Fruit fly (Drosophila melanogaster) whole organism, prepupa: ENCODE data around the gene Acbp6.

ENCODE experiments used
- Blimp-1 ChIP-seq: fragments of 200-800 bp; sonication (Bioruptor generic); optimal IDR thresholded peaks from 3 replicates; lab custom pipeline; 2017; ENCODE audit warnings: missing biosample characterization, missing genetic modification characterization, mild to moderate bottlenecking, moderate library complexity, missing genetic modification reagents
- CG11294 ChIP-seq: fragments of 200-800 bp; sonication (Bioruptor generic); IDR thresholded peaks from 2 replicates; pipeline ENCODE4 v1.3.6; 2022; ENCODE audit warnings: missing biosample characterization, missing genetic modification characterization
- CG11902 ChIP-seq: fragments of 200-800 bp; sonication (Bioruptor generic); optimal IDR thresholded peaks from 3 replicates; lab custom pipeline; 2016; ENCODE audit warnings: missing biosample characterization, missing genetic modification characterization
- CG15336 ChIP-seq: fragments of 200-800 bp; sonication (Bioruptor generic); IDR thresholded peaks from 2 replicates; pipeline ENCODE4 v1.3.6; 2022; ENCODE audit warnings: missing biosample characterization, missing genetic modification characterization
- CG1621 ChIP-seq: fragments of 200-800 bp; sonication (Bioruptor generic); optimal IDR thresholded peaks from 3 replicates; lab custom pipeline; 2018; ENCODE audit warnings: missing biosample characterization, mild to moderate bottlenecking, missing genetic modification characterization
- CG16779 ChIP-seq: fragments of 200-800 bp; sonication (Bioruptor generic); optimal IDR thresholded peaks from 3 replicates; lab custom pipeline; 2017; ENCODE audit warnings: missing biosample characterization, mild to moderate bottlenecking, missing genetic modification characterization
- CG31627 ChIP-seq: fragments of 200-800 bp; sonication (Bioruptor generic); optimal IDR thresholded peaks from 3 replicates; lab custom pipeline; 2016; ENCODE audit warnings: missing biosample characterization, missing genetic modification characterization
- CG4318 ChIP-seq: fragments of 200-800 bp; sonication (Bioruptor generic); optimal IDR thresholded peaks from 3 replicates; lab custom pipeline; 2017; ENCODE audit warnings: missing biosample characterization, mild to moderate bottlenecking, missing genetic modification characterization
- CG6163 ChIP-seq: fragments of 200-800 bp; sonication (Bioruptor generic); IDR thresholded peaks from 3 replicates; pipeline ENCODE4 v1.3.6; 2022; ENCODE audit warnings: missing biosample characterization, missing genetic modification characterization
- CG6276 ChIP-seq: fragments of 200-800 bp; sonication (Bioruptor generic); optimal IDR thresholded peaks from 2 replicates; lab custom pipeline; 2017; ENCODE audit warnings: missing biosample characterization, mild to moderate bottlenecking, missing genetic modification characterization
- CG8119 ChIP-seq: fragments of 200-800 bp; sonication (Bioruptor generic); IDR thresholded peaks from 3 replicates; pipeline ENCODE4 v1.3.6; 2022; ENCODE audit warnings: missing biosample characterization, missing genetic modification characterization
- CG8319 ChIP-seq: fragments of 200-800 bp; sonication (Bioruptor generic); optimal IDR thresholded peaks from 3 replicates; lab custom pipeline; 2016; ENCODE audit warnings: missing biosample characterization, missing genetic modification characterization
- CG8632 ChIP-seq: fragments of 200-800 bp; sonication (Bioruptor generic); optimal IDR thresholded peaks from 3 replicates; lab custom pipeline; 2016; ENCODE audit warnings: missing biosample characterization, missing genetic modification characterization
- CG9139 ChIP-seq: fragments of 200-800 bp; sonication (Bioruptor generic); optimal IDR thresholded peaks from 3 replicates; lab custom pipeline; 2017; ENCODE audit warnings: missing biosample characterization, mild to moderate bottlenecking, missing genetic modification characterization
- Eip78C ChIP-seq: fragments of 200-800 bp; sonication (Bioruptor generic); peaks from one replicate; lab custom pipeline; 2016; ENCODE audit warnings: missing biosample characterization, missing genetic modification characterization
- Ets21C ChIP-seq: fragments of 200-800 bp; sonication (Bioruptor generic); optimal IDR thresholded peaks from 3 replicates; lab custom pipeline; 2016; ENCODE audit warnings: missing biosample characterization, missing genetic modification characterization
- Gug ChIP-seq: fragments of 200-800 bp; sonication (Bioruptor generic); IDR thresholded peaks from 2 replicates; pipeline ENCODE4 v1.3.6; 2022; ENCODE audit warnings: missing biosample characterization, missing genetic modification characterization
- Hr38 ChIP-seq: sonication (Bioruptor generic); optimal IDR thresholded peaks from 2 replicates; lab custom pipeline; 2016; ENCODE audit warnings: missing biosample characterization, missing genetic modification characterization
- Met ChIP-seq: fragments of 200-800 bp; sonication (Bioruptor generic); optimal IDR thresholded peaks from 3 replicates; lab custom pipeline; 2016; ENCODE audit warnings: missing biosample characterization, missing genetic modification characterization
- Smox ChIP-seq: fragments of 200-800 bp; sonication (Bioruptor generic); optimal IDR thresholded peaks from 3 replicates; lab custom pipeline; 2016; ENCODE audit warnings: missing biosample characterization, missing genetic modification characterization
- Sox14 ChIP-seq: fragments of 200-800 bp; sonication (Bioruptor generic); optimal IDR thresholded peaks from 3 replicates; lab custom pipeline; 2016; ENCODE audit warnings: missing biosample characterization, missing genetic modification characterization
- Sox15 ChIP-seq: fragments of 200-800 bp; sonication (Bioruptor generic); optimal IDR thresholded peaks from 3 replicates; lab custom pipeline; 2016; ENCODE audit warnings: missing biosample characterization, missing genetic modification characterization
- acj6 ChIP-seq: fragments of 200-800 bp; sonication (Bioruptor generic); optimal IDR thresholded peaks from 3 replicates; lab custom pipeline; 2016; ENCODE audit warnings: missing biosample characterization, missing genetic modification characterization
- cyc ChIP-seq: fragments of 200-800 bp; sonication (Bioruptor generic); optimal IDR thresholded peaks from 3 replicates; lab custom pipeline; 2016; ENCODE audit warnings: missing biosample characterization, missing genetic modification characterization
- dsx ChIP-seq: fragments of 200-800 bp; optimal IDR thresholded peaks from 3 replicates; lab custom pipeline; 2019; ENCODE audit warnings: missing biosample characterization, mild to moderate bottlenecking, missing genetic modification characterization, moderate library complexity; ENCODE audit not compliant: poor library complexity, severe bottlenecking
- lz ChIP-seq: fragments of 200-800 bp; sonication (Bioruptor generic); optimal IDR thresholded peaks from 3 replicates; lab custom pipeline; 2016; ENCODE audit warnings: missing biosample characterization, missing genetic modification characterization
- net ChIP-seq: fragments of 200-800 bp; sonication (Bioruptor generic); optimal IDR thresholded peaks from 3 replicates; lab custom pipeline; 2016; ENCODE audit warnings: missing biosample characterization, missing genetic modification characterization
- pdm3 ChIP-seq: fragments of 200-800 bp; sonication (Bioruptor generic); optimal IDR thresholded peaks from 3 replicates; lab custom pipeline; 2016; ENCODE audit warnings: missing biosample characterization, missing genetic modification characterization
- salr ChIP-seq, 2 experiments: fragments of 200-800 bp; sonication (Bioruptor generic); optimal IDR thresholded peaks; 3 replicates each; lab custom pipeline; 2016 to 2018; ENCODE audit warnings: missing biosample characterization in 2 of 2, missing genetic modification characterization in 2 of 2, mild to moderate bottlenecking in 1 of 2
- spab ChIP-seq: fragments of 200-800 bp; sonication (Bioruptor generic); optimal IDR thresholded peaks from 2 replicates; lab custom pipeline; 2017; ENCODE audit warnings: missing biosample characterization, mild to moderate bottlenecking, missing genetic modification characterization, missing genetic modification reagents
- ss ChIP-seq, 2 experiments: fragments of 200-800 bp; sonication (Bioruptor generic); optimal IDR thresholded peaks; 2 replicates in 1 of 2; 3 replicates in 1 of 2; lab custom pipeline; 2017 to 2018; ENCODE audit warnings: mild to moderate bottlenecking in 2 of 2, missing biosample characterization in 2 of 2, missing genetic modification characterization in 2 of 2, moderate library complexity in 1 of 2
- svp ChIP-seq: fragments of 200-800 bp; sonication (Bioruptor generic); peaks from one replicate; lab custom pipeline; 2016; ENCODE audit warnings: missing biosample characterization, missing genetic modification characterization
- topi ChIP-seq: fragments of 200-800 bp; sonication (Bioruptor generic); optimal IDR thresholded peaks from 3 replicates; lab custom pipeline; 2016; ENCODE audit warnings: missing biosample characterization, missing genetic modification characterization

The Acbp6 gene

dm6 chr3L:7128214-7129008 is at the start of gene Acbp6, which contains the start of gene Acbp4:
TSS of gene Acbp6 (plus strand) at chr3L:7128903.
TSS of gene Acbp4 (minus strand) at chr3L:7128264.
- TF ChIP-seq Ets21C (GFP tag; lab: Kevin White, UChicago) (no peak), CG31627 (GFP tag; lab: Kevin White, UChicago) (no peak), ss (GFP tag; optimal IDR thresholded peaks at IDR 0.05; lab: Kevin White, UChicago) (no peak), CG6276 (GFP tag; lab: Kevin White, UChicago) (no peak), svp (GFP tag; lab: Kevin White, UChicago) (peak; percentile 36), Met (no peak)

- TF ChIP-seq Sox14 (GFP tag; lab: Kevin White, UChicago) (no peak), net (GFP tag; lab: Kevin White, UChicago) (no peak), CG6163 (GFP tag; lab: Robert Waterston, UW) (no peak), topi (no peak), cyc (GFP tag; lab: Kevin White, UChicago) (no peak), CG8632 (GFP tag; lab: Kevin White, UChicago) (no peak), Hr38 (GFP tag; lab: Kevin White, UChicago) (no peak), pdm3 (GFP tag; lab: Kevin White, UChicago) (no peak), Gug (GFP tag; lab: Robert Waterston, UW) (no peak), Sox15 (no peak), CG4318 (no peak), dsx (no peak), CG15336 (GFP tag; lab: Robert Waterston, UW) (no peak), Blimp-1 (GFP tag; lab: Kevin White, UChicago) (no peak), salr (GFP tag; optimal IDR thresholded peaks at IDR 0.05; lab: Kevin White, UChicago) (no peak), lz (no peak), spab (GFP tag; lab: Kevin White, UChicago) (no peak), CG11902 (GFP tag; lab: Kevin White, UChicago) (no peak), acj6 (GFP tag; lab: Kevin White, UChicago) (no peak), CG16779 (no peak)
Measured at dm6 chr3L:7082168-7082567, 46.5 kb upstream of the Acbp6 start.

dm6 chr3L:7086093-7086492 is 42.6 kb upstream of the Acbp6 start:
- TF ChIP-seq CG6276 (GFP tag; lab: Kevin White, UChicago) (no peak), CG31627 (GFP tag; lab: Kevin White, UChicago) (no peak), CG1621 (tag; lab: Kevin White, UChicago) (no peak), net (GFP tag; lab: Kevin White, UChicago) (no peak), Sox15 (no peak), CG8319 (GFP tag; lab: Kevin White, UChicago) (no peak), Blimp-1 (GFP tag; lab: Kevin White, UChicago) (no peak), Hr38 (GFP tag; lab: Kevin White, UChicago) (no peak), CG8119 (GFP tag; lab: Robert Waterston, UW) (no peak), CG9139 (GFP tag; lab: Kevin White, UChicago) (no peak), Smox (no peak), CG4318 (no peak), CG11294 (GFP tag; lab: Robert Waterston, UW) (no peak)

- no peak for TF ChIP-seq lz
- TF ChIP-seq Eip78C: peak; percentile 10
- TF ChIP-seq CG8319 (GFP tag; lab: Kevin White, UChicago): no peak
- TF ChIP-seq, all 60 proteins: peak for 1
Measured at dm6 chr3L:7086558-7087059, 42.1 kb upstream of the Acbp6 start, which contains the start of gene Cpr65Ea. TSS of gene Cpr65Ea (minus strand) at chr3L:7086608.
